Fruit fly (Drosophila melanogaster): Measurements from ENCODE around the gene Actn3.

Gene Actn3

dm6 chr3R:16948667-16949066, 28.9 kb downstream of the Actn3 start:
- TF ChIP-seq CG33017 (tag; optimal IDR thresholded peaks at IDR 0.05) (no peak), tj (GFP tag; optimal IDR thresholded peaks at IDR 0.05) (no peak), Hr96 (GFP tag; optimal IDR thresholded peaks at IDR 0.05) (peak; percentile 23)

dm6 chr3R:16944267-16944666, 33.3 kb downstream of the Actn3 start:
- TF ChIP-seq CG11617 (GFP tag; optimal IDR thresholded peaks at IDR 0.05): no peak

dm6 chr3R:16941285-16941684, 36.3 kb downstream of the Actn3 start:
- no peak for TF ChIP-seq toe (GFP tag; optimal IDR thresholded peaks at IDR 0.05)
- no peak for TF ChIP-seq kay (GFP tag; ENCODE audit: borderline replicate concordance)
- TF ChIP-seq CG33017 (tag; optimal IDR thresholded peaks at IDR 0.05): no peak
- no peak for TF ChIP-seq ovo (GFP tag; optimal IDR thresholded peaks at IDR 0.05)
- no peak for TF ChIP-seq cnc (optimal IDR thresholded peaks at IDR 0.05)
- no peak for TF ChIP-seq pad (GFP tag; optimal IDR thresholded peaks at IDR 0.05)
- no peak for TF ChIP-seq Hr96 (GFP tag; optimal IDR thresholded peaks at IDR 0.05)
- TF ChIP-seq Clk (GFP tag; optimal IDR thresholded peaks at IDR 0.05): no peak
- TF ChIP-seq CG12768 (GFP tag; optimal IDR thresholded peaks at IDR 0.05): no peak
- TF ChIP-seq CG5204 (GFP tag; optimal IDR thresholded peaks at IDR 0.05): no peak
- TF ChIP-seq cic (GFP tag; optimal IDR thresholded peaks at IDR 0.05): no peak
- TF ChIP-seq tj (GFP tag; optimal IDR thresholded peaks at IDR 0.05): no peak
- no peak for TF ChIP-seq bab1 (GFP tag; optimal IDR thresholded peaks at IDR 0.05)

dm6 chr3R:16940520-16940919, 37.1 kb downstream of the Actn3 start:
- TF ChIP-seq Clk (GFP tag; optimal IDR thresholded peaks at IDR 0.05): no peak
- no peak for TF ChIP-seq CG11617 (GFP tag; optimal IDR thresholded peaks at IDR 0.05)
- no peak for TF ChIP-seq CG5204 (GFP tag; optimal IDR thresholded peaks at IDR 0.05)

dm6 chr3R:16936319-16936718, 41.3 kb downstream of the Actn3 start:
- TF ChIP-seq tj (GFP tag; optimal IDR thresholded peaks at IDR 0.05) (no peak), CG12768 (GFP tag; optimal IDR thresholded peaks at IDR 0.05) (no peak), CG5204 (GFP tag; optimal IDR thresholded peaks at IDR 0.05) (no peak), Hr96 (GFP tag; optimal IDR thresholded peaks at IDR 0.05) (no peak), kay (GFP tag; ENCODE audit: borderline replicate concordance) (no peak), cic (GFP tag; optimal IDR thresholded peaks at IDR 0.05) (no peak), bab1 (GFP tag; optimal IDR thresholded peaks at IDR 0.05) (no peak), CG7045 (GFP tag; optimal IDR thresholded peaks at IDR 0.05) (no peak), Crg-1 (GFP tag; optimal IDR thresholded peaks at IDR 0.05) (no peak), CG33017 (tag; optimal IDR thresholded peaks at IDR 0.05) (no peak), toe (GFP tag; optimal IDR thresholded peaks at IDR 0.05) (no peak), ovo (GFP tag; optimal IDR thresholded peaks at IDR 0.05) (no peak), pad (GFP tag; optimal IDR thresholded peaks at IDR 0.05) (no peak), CG7101 (tag; optimal IDR thresholded peaks at IDR 0.05) (no peak)

- TF ChIP-seq CG33017 (tag; optimal IDR thresholded peaks at IDR 0.05): no peak
- TF ChIP-seq CG14711 (tag; optimal IDR thresholded peaks at IDR 0.05): no peak
- no peak for TF ChIP-seq CG7045 (GFP tag; optimal IDR thresholded peaks at IDR 0.05)
- no peak for TF ChIP-seq cic (GFP tag; optimal IDR thresholded peaks at IDR 0.05)
- TF ChIP-seq cnc (optimal IDR thresholded peaks at IDR 0.05): no peak
- no peak for TF ChIP-seq CG7101 (tag; optimal IDR thresholded peaks at IDR 0.05)
- no peak for TF ChIP-seq Clk (GFP tag; optimal IDR thresholded peaks at IDR 0.05)
- no peak for TF ChIP-seq CG5204 (GFP tag; optimal IDR thresholded peaks at IDR 0.05)
- TF ChIP-seq Hr96 (GFP tag; optimal IDR thresholded peaks at IDR 0.05): no peak
- no peak for TF ChIP-seq CG11617 (GFP tag; optimal IDR thresholded peaks at IDR 0.05)
- no peak for TF ChIP-seq CG12768 (GFP tag; optimal IDR thresholded peaks at IDR 0.05)
- TF ChIP-seq CG1620 (GFP tag; optimal IDR thresholded peaks at IDR 0.05): no peak
- no peak for TF ChIP-seq bab1 (GFP tag; optimal IDR thresholded peaks at IDR 0.05)
Observed at dm6 chr3R:16934154-16934992, 43.2 kb downstream of the Actn3 start.

dm6 chr3R:16933350-16933749, 44.2 kb downstream of the Actn3 start:
- TF ChIP-seq CG11617 (GFP tag; optimal IDR thresholded peaks at IDR 0.05) (no peak), tj (GFP tag; optimal IDR thresholded peaks at IDR 0.05) (no peak), CG14711 (tag; optimal IDR thresholded peaks at IDR 0.05) (no peak), Hr96 (GFP tag; optimal IDR thresholded peaks at IDR 0.05) (no peak), pad (GFP tag; optimal IDR thresholded peaks at IDR 0.05) (no peak), toe (GFP tag; optimal IDR thresholded peaks at IDR 0.05) (no peak), Crg-1 (GFP tag; optimal IDR thresholded peaks at IDR 0.05) (no peak), bab1 (GFP tag; optimal IDR thresholded peaks at IDR 0.05) (no peak), Mnt (GFP tag; optimal IDR thresholded peaks at IDR 0.05) (no peak), CG12768 (GFP tag; optimal IDR thresholded peaks at IDR 0.05) (no peak), Clk (GFP tag; optimal IDR thresholded peaks at IDR 0.05) (no peak), CG1620 (GFP tag; optimal IDR thresholded peaks at IDR 0.05) (no peak), ovo (GFP tag; optimal IDR thresholded peaks at IDR 0.05) (no peak), CG7045 (GFP tag; optimal IDR thresholded peaks at IDR 0.05) (no peak)

All from whole organism, adult.